Worm (Caenorhabditis elegans) whole organism, early embryonic: ENCODE data around the gene srg-59.

ENCODE experiments used
- B0310.2 ChIP-seq: sonication (generic microtip); optimal IDR thresholded peaks from 2 replicates; lab custom pipeline; 2016; ENCODE audit warnings: mild to moderate bottlenecking, missing genetic modification characterization, missing compliant biosample characterization
- ama-1 ChIP-seq: fragments of 150-350 bp; optimal IDR thresholded peaks from 2 replicates; lab custom pipeline; 2014
- ceh-13 ChIP-seq: fragments of 200-800 bp; sonication (Bioruptor generic); optimal IDR thresholded peaks from 2 replicates; lab custom pipeline; 2018; ENCODE audit warnings: mild to moderate bottlenecking, missing genetic modification characterization, missing compliant biosample characterization
- ceh-36 ChIP-seq: sonication (generic microtip); optimal IDR thresholded peaks from 2 replicates; lab custom pipeline; 2016; ENCODE audit warnings: missing genetic modification characterization, inconsistent platforms, missing compliant biosample characterization
- ets-7 ChIP-seq: sonication (generic microtip); optimal IDR thresholded peaks from 2 replicates; lab custom pipeline; 2016; ENCODE audit warnings: missing genotype, missing genetic modification characterization, missing compliant biosample characterization
- flt-1 ChIP-seq: fragments of 200-800 bp; sonication (Bioruptor generic); IDR thresholded peaks from 2 replicates; pipeline ENCODE4 v1.3.6; 2022; ENCODE audit warnings: missing genetic modification characterization, missing compliant biosample characterization
- hmbx-1 ChIP-seq: sonication (generic microtip); optimal IDR thresholded peaks from 2 replicates; lab custom pipeline; 2016; ENCODE audit warnings: mild to moderate bottlenecking, missing genetic modification characterization, missing compliant biosample characterization
- pes-1 ChIP-seq: fragments of 200-800 bp; sonication (Bioruptor generic); IDR thresholded peaks from 2 replicates; pipeline ENCODE4 v1.3.6; 2022; ENCODE audit warnings: missing genetic modification reagents, missing genetic modification characterization, missing compliant biosample characterization
- scrt-1 ChIP-seq: fragments of 200-800 bp; sonication (Bioruptor generic); IDR thresholded peaks from 2 replicates; pipeline ENCODE4 v1.3.6; 2022; ENCODE audit warnings: missing genetic modification characterization, missing compliant biosample characterization
- sea-1 ChIP-seq: fragments of 200-800 bp; sonication (Bioruptor generic); conservative IDR thresholded peaks from 2 replicates; pipeline ENCODE4 v1.3.6; 2022; ENCODE audit warnings: missing genetic modification characterization, missing compliant biosample characterization
- tbx-11 ChIP-seq: fragments of 200-800 bp; sonication (Bioruptor generic); IDR thresholded peaks from 2 replicates; pipeline ENCODE4 v1.3.6; 2022; ENCODE audit warnings: missing genetic modification characterization, missing compliant biosample characterization
- tbx-37 ChIP-seq: fragments of 200-800 bp; sonication (Bioruptor generic); conservative IDR thresholded peaks from 2 replicates; pipeline ENCODE4 v1.3.6; 2022; ENCODE audit warnings: missing genetic modification reagents, missing genetic modification characterization, missing compliant biosample characterization

DNA sequence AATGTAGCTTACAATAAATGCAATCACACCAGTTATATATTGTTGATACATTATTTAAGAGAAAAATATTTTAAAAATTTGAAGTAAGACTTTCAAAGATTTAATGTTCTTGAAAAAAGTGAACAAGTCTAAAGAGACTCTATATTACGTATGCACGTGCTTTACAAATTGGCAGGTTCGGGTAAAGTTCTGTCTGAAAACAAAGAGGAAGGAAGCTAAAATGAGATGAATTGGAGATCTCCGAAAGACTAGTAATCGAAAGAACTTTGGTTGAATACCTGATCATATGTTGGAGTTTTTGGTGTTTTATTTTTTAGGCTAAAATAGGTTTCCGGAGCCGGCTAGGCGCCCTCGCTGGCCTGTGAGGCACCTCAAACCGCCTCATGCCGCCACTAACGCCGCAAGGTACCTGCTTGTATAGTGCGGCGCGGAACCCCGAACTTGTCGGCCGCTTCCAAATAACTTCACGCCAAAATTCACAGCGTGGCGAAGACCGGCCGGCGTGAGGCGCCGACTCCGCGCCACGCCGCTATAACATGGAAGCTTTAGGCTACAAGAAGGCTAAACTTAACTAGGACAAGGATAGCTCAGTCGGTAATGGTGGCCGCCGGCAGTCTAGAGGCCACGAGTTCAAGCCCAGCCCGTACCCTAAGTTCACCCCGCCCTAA lies 32.2 kb upstream of the srg-59 start, which contains the start of gene srx-28:
- TF ChIP-seq ets-7 (tag; lab: Kevin White, UChicago) (no peak), B0310.2 (tag; lab: Kevin White, UChicago) (no peak), ceh-13 (GFP tag; lab: Kevin White, UChicago) (no peak), sea-1 (GFP tag; lab: Robert Waterston, UW) (no peak), ama-1 (lab: Kevin White, UChicago) (no peak), tbx-37 (GFP tag; lab: Robert Waterston, UW) (no peak), flt-1 (GFP tag; lab: Robert Waterston, UW) (no peak), tbx-11 (GFP tag; lab: Robert Waterston, UW) (no peak), scrt-1 (GFP tag; lab: Robert Waterston, UW) (no peak), hmbx-1 (tag; lab: Kevin White, UChicago) (no peak), ceh-36 (no peak), pes-1 (GFP tag; lab: Robert Waterston, UW) (no peak)
